Fruit fly (Drosophila melanogaster): Measurements from ENCODE around the gene zuc.

DNA sequence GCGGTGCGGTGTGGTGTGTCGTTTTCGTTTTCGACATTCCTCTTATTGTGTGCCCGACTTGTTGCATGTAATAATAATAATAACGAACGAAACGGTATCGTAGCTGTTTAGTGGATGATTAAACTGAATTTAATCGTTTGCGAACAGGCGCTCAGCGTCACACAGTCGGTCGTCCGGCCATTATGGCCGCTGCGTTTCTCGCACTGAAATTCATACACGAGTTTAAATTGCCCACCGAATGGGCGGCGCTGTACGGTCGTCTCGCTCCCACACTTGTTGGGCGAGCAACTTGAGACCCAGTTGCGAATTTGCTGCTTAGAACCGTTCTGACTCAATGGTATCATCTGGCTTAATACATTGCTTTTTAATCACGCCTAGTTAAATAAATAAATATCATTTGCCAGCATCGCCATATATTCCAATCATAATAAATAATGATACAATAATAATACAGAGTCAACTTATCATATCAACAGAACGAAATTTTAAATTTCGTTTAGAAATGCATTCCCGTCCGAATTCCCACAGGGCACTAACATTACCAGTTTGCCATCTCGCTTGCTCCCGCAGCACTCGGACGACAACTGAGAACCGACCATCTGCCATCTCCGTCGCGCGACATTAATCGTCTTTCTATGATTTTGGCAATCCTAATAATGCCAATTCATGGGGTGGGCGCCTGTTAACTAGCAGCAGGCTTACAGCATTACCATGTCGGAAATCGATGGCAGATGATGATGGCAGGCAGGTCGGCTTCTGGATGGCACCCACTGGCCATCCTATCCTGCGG is 21.4 kb upstream of the zuc start:
- TF ChIP-seq psq (optimal IDR thresholded peaks at IDR 0.05) (no peak), EcR (GFP tag; optimal IDR thresholded peaks at IDR 0.05) (no peak), usp (GFP tag; optimal IDR thresholded peaks at IDR 0.05) (no peak), CG8478 (optimal IDR thresholded peaks at IDR 0.05) (peak; percentile 79), pan (optimal IDR thresholded peaks at IDR 0.05) (no peak)
